Worm (Caenorhabditis elegans): ENCODE results near the gene lgc-5.
"Not testable (repeated sequence)": the region's sequence is repeated elsewhere in the genome, so short reads cannot be mapped to it uniquely, and the experiment has no call there.

Gene lgc-5

DNA sequence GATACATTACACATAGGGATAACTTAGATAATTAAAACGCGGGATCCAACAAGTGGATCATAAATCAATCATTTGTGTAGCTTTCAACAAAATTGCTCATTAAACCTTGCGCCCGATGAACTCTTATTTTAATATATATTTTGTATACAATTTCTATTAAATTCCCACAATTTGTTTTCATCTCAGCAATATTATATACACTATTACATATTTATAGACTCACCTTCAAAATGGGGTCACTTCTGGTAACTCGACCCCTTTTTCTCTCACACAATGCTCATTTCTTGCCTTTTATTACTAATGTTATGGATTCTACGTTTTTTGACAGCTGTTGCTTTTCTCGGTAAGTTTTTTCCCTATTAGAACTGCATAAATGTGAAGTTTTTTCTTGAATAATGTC is 2.8 kb upstream of the lgc-5 start, which contains the start of gene lgc-6:
TSS of gene lgc-6 (plus strand) at position 301 of the 400 bp plus-strand sequence.
- TF ChIP-seq ztf-4 (tag; optimal IDR thresholded peaks at IDR 0.05) (no peak), nhr-10 (tag; optimal IDR thresholded peaks at IDR 0.05) (no peak), unc-39 (tag; optimal IDR thresholded peaks at IDR 0.05) (no peak), fos-1 (tag; optimal IDR thresholded peaks at IDR 0.05) (no peak), mbf-1 (tag; optimal IDR thresholded peaks at IDR 0.05) (no peak), C34F6.9 (tag; optimal IDR thresholded peaks at IDR 0.05) (no peak)

DNA sequence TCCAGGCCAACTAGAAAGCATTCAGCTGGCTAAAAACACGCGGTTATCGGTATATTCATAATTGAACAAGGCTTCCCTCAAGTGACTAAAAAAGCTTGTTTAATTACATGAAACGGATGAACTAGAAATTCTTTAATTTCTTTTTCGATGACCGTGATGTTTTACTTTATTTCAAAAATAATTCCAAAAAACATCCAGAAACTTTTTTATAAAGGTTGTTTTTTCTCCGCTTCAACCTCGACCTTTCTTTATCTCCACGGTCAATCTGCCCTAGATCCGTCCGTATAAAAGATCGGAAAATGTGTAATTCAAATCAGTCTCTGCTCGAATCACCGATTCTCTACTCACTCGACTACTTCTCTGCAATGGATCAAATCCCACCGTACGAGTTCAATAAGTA is 3.0 kb downstream of the lgc-5 start, which contains the start of gene F17E9.5:
TSS of gene F17E9.5 (plus strand) at position 301 of the 400 bp plus-strand sequence.
- TF ChIP-seq lin-11 (tag; optimal IDR thresholded peaks at IDR 0.05) = no peak

DNA sequence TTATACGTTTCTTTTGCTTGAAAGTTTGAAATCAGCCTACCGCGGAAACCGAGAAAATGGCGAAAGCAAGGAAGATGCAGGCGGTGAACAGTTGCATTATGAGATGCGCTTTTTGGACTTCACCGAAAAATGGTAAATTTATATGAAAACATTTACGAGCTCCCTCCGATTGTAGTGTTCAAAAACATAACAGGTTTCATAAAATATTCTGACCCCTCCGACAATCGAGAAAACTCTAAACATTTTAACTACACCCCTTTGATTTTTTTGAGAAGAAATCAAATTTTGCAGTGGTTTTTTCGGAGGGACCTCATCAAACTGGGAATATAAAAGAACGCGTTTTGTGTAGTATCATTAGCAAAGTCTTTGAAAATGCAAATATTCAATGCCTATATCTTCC is 4.6 kb downstream of the lgc-5 start, which contains the start of the genes F17E9.18 and F17E9.15:
TSS of gene F17E9.18 (minus strand) at position 101 of the 400 bp plus-strand sequence.
TSS of gene F17E9.15 (plus strand) at position 368 of the 400 bp plus-strand sequence.
- TF ChIP-seq elt-3 (tag; optimal IDR thresholded peaks at IDR 0.05) (no peak), nhr-77 (tag; optimal IDR thresholded peaks at IDR 0.05) (no peak), skn-1 (tag; optimal IDR thresholded peaks at IDR 0.05) (no peak), zag-1 (tag; optimal IDR thresholded peaks at IDR 0.05) (no peak), ztf-11 (tag; optimal IDR thresholded peaks at IDR 0.05) (no peak), nhr-129 (tag; optimal IDR thresholded peaks at IDR 0.05) (no peak), mbf-1 (tag; optimal IDR thresholded peaks at IDR 0.05) (no peak), gmeb-1 (tag; optimal IDR thresholded peaks at IDR 0.05) (no peak), ztf-4 (tag; optimal IDR thresholded peaks at IDR 0.05) (no peak), nhr-12 (tag; optimal IDR thresholded peaks at IDR 0.05) (no peak), R02D3.7 (tag; optimal IDR thresholded peaks at IDR 0.05) (no peak), unc-39 (tag; optimal IDR thresholded peaks at IDR 0.05) (no peak), fos-1 (tag; optimal IDR thresholded peaks at IDR 0.05) (no peak), mdl-1 (tag; optimal IDR thresholded peaks at IDR 0.05) (no peak), nhr-21 (tag; optimal IDR thresholded peaks at IDR 0.05) (no peak), egl-27 (tag; optimal IDR thresholded peaks at IDR 0.05) (no peak), snpc-4 (tag; optimal IDR thresholded peaks at IDR 0.05) (no peak), alr-1 (tag; optimal IDR thresholded peaks at IDR 0.05) (no peak)

DNA sequence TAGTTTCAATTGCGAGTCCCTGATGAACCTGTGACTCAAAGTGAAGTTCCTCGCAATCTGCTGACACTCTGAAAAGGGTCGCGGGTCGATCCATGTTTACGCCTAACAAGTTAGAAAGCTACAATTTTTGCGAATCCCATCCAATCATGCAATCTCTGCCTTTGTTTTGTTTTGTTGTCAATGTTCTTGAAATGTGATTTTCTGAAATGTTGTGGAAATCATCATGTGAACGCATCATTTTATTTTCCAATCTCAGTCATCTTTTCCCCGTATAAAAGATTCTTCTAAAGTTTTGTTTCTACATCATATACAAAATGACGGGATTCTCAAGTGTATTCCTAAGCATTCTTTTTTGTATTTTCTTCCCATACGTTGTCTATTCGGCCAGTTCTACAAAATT is 5.6 kb downstream of the lgc-5 start, which contains the start of gene F17E9.4:
TSS of gene F17E9.4 (plus strand) at position 301 of the 400 bp plus-strand sequence.
- TF ChIP-seq blmp-1 (tag; optimal IDR thresholded peaks at IDR 0.05; ENCODE audit: insufficient read depth) = no peak

DNA sequence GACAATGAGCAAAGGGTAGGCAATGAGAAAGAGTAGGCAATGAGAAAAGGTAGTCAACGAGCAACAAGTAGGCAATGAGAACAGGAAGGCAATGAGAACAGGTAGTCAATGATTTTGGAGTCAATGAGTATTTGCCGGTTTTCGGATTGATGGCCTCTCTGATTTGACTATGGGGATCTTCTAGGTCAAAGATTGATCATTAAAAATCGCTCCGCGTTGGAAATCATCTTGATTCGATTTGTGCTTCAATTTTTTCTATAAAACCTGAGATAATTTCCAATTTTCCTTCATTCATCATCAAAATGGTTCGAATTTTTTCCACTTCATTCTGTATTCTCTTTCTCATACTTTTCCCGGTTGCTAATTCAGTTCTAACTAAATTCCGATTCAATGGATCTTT is 9.6 kb downstream of the lgc-5 start, which contains the start of gene F17E9.16:
TSS of gene F17E9.16 (plus strand) at position 301 of the 400 bp plus-strand sequence.
- TF ChIP-seq F13H6.1 (tag; optimal IDR thresholded peaks at IDR 0.05); ceh-82 (tag; optimal IDR thresholded peaks at IDR 0.05); ztf-1 (GFP tag; conservative IDR thresholded peaks at IDR 0.05): not testable (repeated sequence)

DNA sequence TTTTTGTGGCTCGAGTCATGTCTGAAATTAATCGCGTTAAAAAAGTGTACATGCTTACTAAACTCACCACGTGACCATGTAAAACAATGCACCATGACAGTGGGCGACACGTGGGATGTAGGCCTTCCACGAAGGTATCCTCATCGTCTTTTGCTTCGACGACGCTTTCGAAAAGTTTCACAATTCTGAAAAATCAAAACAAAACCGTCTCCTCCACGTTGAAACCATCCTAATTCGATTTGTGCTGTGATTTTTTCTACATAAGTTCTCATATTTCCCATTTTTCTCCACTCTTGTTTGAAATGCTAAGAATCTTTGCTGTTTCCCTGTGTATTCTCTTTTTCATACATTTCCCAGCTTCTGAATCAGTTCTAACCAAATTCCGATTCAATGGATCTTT is 12.1 kb downstream of the lgc-5 start, which contains the start of gene F17E9.3:
TSS of gene F17E9.3 (plus strand) at position 301 of the 400 bp plus-strand sequence.
- TF ChIP-seq fos-1 (tag; optimal IDR thresholded peaks at IDR 0.05) (no peak), ztf-4 (tag; optimal IDR thresholded peaks at IDR 0.05) (no peak), nhr-23 (tag; optimal IDR thresholded peaks at IDR 0.05) (no peak), ceh-82 (tag; optimal IDR thresholded peaks at IDR 0.05) (no peak)

DNA sequence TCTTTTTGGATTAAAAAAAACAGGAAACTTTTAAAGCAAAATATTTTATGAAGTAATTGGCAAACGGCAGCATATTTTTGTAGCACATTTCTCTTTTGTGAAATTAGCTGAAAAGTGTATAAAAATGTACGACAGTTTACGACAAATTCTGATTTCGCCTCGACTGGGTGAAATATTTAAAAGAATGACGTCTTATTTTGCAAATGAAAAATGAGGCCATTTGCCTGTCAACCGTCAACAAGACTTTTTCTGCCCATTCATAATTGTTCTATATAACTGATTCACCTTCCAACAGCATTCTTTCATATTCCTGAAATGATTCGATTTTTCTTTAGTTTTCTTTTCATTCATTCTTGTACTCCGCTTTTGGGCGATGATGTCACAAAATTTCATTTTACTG is 13.1 kb downstream of the lgc-5 start, which contains the start of the genes F17E9.2 and col-116:
TSS of gene F17E9.2 (plus strand) at position 301 of the 400 bp plus-strand sequence.
TSS of gene col-116 (plus strand) at position 315 of the 400 bp plus-strand sequence.
- no peak for TF ChIP-seq ztf-1 (GFP tag; conservative IDR thresholded peaks at IDR 0.05)
- TF ChIP-seq ceh-82 (tag; optimal IDR thresholded peaks at IDR 0.05) = no peak
- no peak for TF ChIP-seq ama-1 (optimal IDR thresholded peaks at IDR 0.05)
- TF ChIP-seq egl-27 (tag; optimal IDR thresholded peaks at IDR 0.05) = no peak
- TF ChIP-seq nhr-21 (tag; optimal IDR thresholded peaks at IDR 0.05) = no peak
- no peak for TF ChIP-seq mbf-1 (tag; optimal IDR thresholded peaks at IDR 0.05)
- TF ChIP-seq sem-4 (tag; optimal IDR thresholded peaks at IDR 0.05) = no peak
- no peak for TF ChIP-seq mab-5 (tag; optimal IDR thresholded peaks at IDR 0.05)
- TF ChIP-seq ceh-16 (tag; optimal IDR thresholded peaks at IDR 0.05) = no peak
- no peak for TF ChIP-seq nhr-10 (tag; optimal IDR thresholded peaks at IDR 0.05)
- TF ChIP-seq peb-1 (tag; optimal IDR thresholded peaks at IDR 0.05) = no peak
- no peak for TF ChIP-seq zag-1 (tag; optimal IDR thresholded peaks at IDR 0.05)
- TF ChIP-seq elt-1 (tag; optimal IDR thresholded peaks at IDR 0.05) = no peak
- no peak for TF ChIP-seq ztf-4 (tag; optimal IDR thresholded peaks at IDR 0.05)
- TF ChIP-seq elt-3 (tag; optimal IDR thresholded peaks at IDR 0.05) = no peak

Measured in whole organism, L2 larva.